Worm (Caenorhabditis elegans) whole organism, young adult: ENCODE data around the gene syd-9.

Source experiments
- F10E7.11 ChIP-seq: sonication (generic microtip); optimal IDR thresholded peaks from 2 replicates; lab custom pipeline; 2017; ENCODE audit warnings: mild to moderate bottlenecking, missing genetic modification characterization, moderate library complexity, missing compliant biosample characterization
- F33H1.4 ChIP-seq: fragments of 200-800 bp; sonication (Bioruptor generic); IDR thresholded peaks from 2 replicates; pipeline ENCODE4 v1.3.6; 2022; ENCODE audit warnings: missing genetic modification reagents, missing genetic modification characterization, missing compliant biosample characterization
- K12H6.12 ChIP-seq: fragments of 200-800 bp; sonication (Bioruptor generic); optimal IDR thresholded peaks from 2 replicates; lab custom pipeline; 2018; ENCODE audit warnings: mild to moderate bottlenecking, missing genetic modification characterization, missing compliant biosample characterization
- Y53F4B.3 ChIP-seq: fragments of 200-800 bp; sonication (Bioruptor generic); IDR thresholded peaks from 2 replicates; pipeline ENCODE4 v1.3.6; 2022; ENCODE audit warnings: missing genetic modification reagents, missing genetic modification characterization, missing compliant biosample characterization
- Y53G8AR.9 ChIP-seq: fragments of 200-800 bp; sonication (Bioruptor generic); conservative IDR thresholded peaks from 2 replicates; pipeline ENCODE4 v1.3.6; 2022; ENCODE audit warnings: missing genetic modification reagents, missing genetic modification characterization, missing compliant biosample characterization
- ZK185.1 ChIP-seq: sonication (generic microtip); optimal IDR thresholded peaks from 2 replicates; lab custom pipeline; 2016; ENCODE audit warnings: mild to moderate bottlenecking, missing genetic modification characterization, missing compliant biosample characterization; ENCODE audit not compliant: poor library complexity, severe bottlenecking
- ama-1 ChIP-seq, 3 experiments: fragments of 150-350 bp in 1 of 3; sonication (generic microtip) in 2 of 3; optimal IDR thresholded peaks; 2 replicates each; lab custom pipeline; 2014 to 2018; ENCODE audit warnings: missing biosample characterization in 2 of 3, missing genetic modification characterization in 2 of 3, missing genetic modification reagents in 2 of 3
- aptf-3 ChIP-seq: fragments of 200-800 bp; sonication (Bioruptor generic); IDR thresholded peaks from 2 replicates; pipeline ENCODE4 v1.3.6; 2022; ENCODE audit warnings: missing genetic modification characterization, missing compliant biosample characterization
- ccch-3 ChIP-seq: fragments of 200-800 bp; sonication (Bioruptor generic); optimal IDR thresholded peaks from 2 replicates; lab custom pipeline; 2018; ENCODE audit warnings: mild to moderate bottlenecking, missing genetic modification characterization, missing compliant biosample characterization
- ceh-100 ChIP-seq: fragments of 200-800 bp; sonication (Bioruptor generic); IDR thresholded peaks from 2 replicates; pipeline ENCODE4 v1.3.6; 2022; ENCODE audit warnings: missing genetic modification reagents, missing genetic modification characterization, missing compliant biosample characterization
- ceh-27 ChIP-seq: fragments of 200-800 bp; sonication (Bioruptor generic); optimal IDR thresholded peaks from 2 replicates; lab custom pipeline; 2018; ENCODE audit warnings: mild to moderate bottlenecking, missing genetic modification characterization, moderate library complexity, missing compliant biosample characterization
- ceh-58 ChIP-seq: fragments of 200-800 bp; sonication (Bioruptor generic); IDR thresholded peaks from 2 replicates; pipeline ENCODE4 v1.3.6; 2022; ENCODE audit warnings: missing genetic modification characterization, missing compliant biosample characterization
- ceh-79 ChIP-seq: sonication (generic microtip); optimal IDR thresholded peaks from 2 replicates; lab custom pipeline; 2017; ENCODE audit warnings: mild to moderate bottlenecking, missing genetic modification characterization, missing compliant biosample characterization
- ceh-91 ChIP-seq: fragments of 200-800 bp; sonication (Bioruptor generic); IDR thresholded peaks from 2 replicates; pipeline ENCODE4 v1.3.6; 2022; ENCODE audit warnings: missing genetic modification reagents, missing genetic modification characterization, missing compliant biosample characterization
- die-1 ChIP-seq: sonication (generic microtip); optimal IDR thresholded peaks from 2 replicates; lab custom pipeline; 2016; ENCODE audit warnings: missing genotype, mild to moderate bottlenecking, missing genetic modification characterization, missing compliant biosample characterization
- egrh-3 ChIP-seq: fragments of 200-800 bp; sonication (Bioruptor generic); IDR thresholded peaks from 2 replicates; pipeline ENCODE4 v1.3.6; 2022; ENCODE audit warnings: missing genetic modification reagents, missing genetic modification characterization, missing compliant biosample characterization
- ekl-4 ChIP-seq: fragments of 200-800 bp; sonication (Bioruptor generic); IDR thresholded peaks from 2 replicates; pipeline ENCODE4 v1.3.6; 2022; ENCODE audit warnings: missing genetic modification reagents, missing genetic modification characterization, missing compliant biosample characterization
- fkh-3 ChIP-seq: sonication (generic microtip); optimal IDR thresholded peaks from 2 replicates; lab custom pipeline; 2016; ENCODE audit warnings: mild to moderate bottlenecking, missing genetic modification characterization, missing compliant biosample characterization
- hlh-26 ChIP-seq: fragments of 200-800 bp; sonication (Bioruptor generic); conservative IDR thresholded peaks from 2 replicates; pipeline ENCODE4 v1.3.6; 2022; ENCODE audit warnings: missing genetic modification reagents, missing genetic modification characterization, missing compliant biosample characterization
- hmg-20 ChIP-seq: fragments of 200-800 bp; sonication (Bioruptor generic); IDR thresholded peaks from 2 replicates; pipeline ENCODE4 v1.3.6; 2022; ENCODE audit warnings: missing genetic modification reagents, missing genetic modification characterization, missing compliant biosample characterization
- lin-40 ChIP-seq: sonication (generic microtip); optimal IDR thresholded peaks from 2 replicates; lab custom pipeline; 2016; ENCODE audit warnings: missing genetic modification characterization, mild to moderate bottlenecking, missing compliant biosample characterization, missing genotype, missing genetic modification reagents
- madf-6 ChIP-seq: fragments of 200-800 bp; sonication (Bioruptor generic); IDR thresholded peaks from 2 replicates; pipeline ENCODE4 v1.3.6; 2022; ENCODE audit warnings: missing genetic modification reagents, missing genetic modification characterization, missing compliant biosample characterization
- nhr-120 ChIP-seq: fragments of 200-800 bp; sonication (Bioruptor generic); IDR thresholded peaks from 2 replicates; pipeline ENCODE4 v1.3.6; 2022; ENCODE audit warnings: missing genetic modification characterization, missing compliant biosample characterization
- nhr-80 ChIP-seq: sonication (generic microtip); optimal IDR thresholded peaks from 2 replicates; lab custom pipeline; 2016; ENCODE audit warnings: missing genetic modification characterization, missing compliant biosample characterization
- nhr-90 ChIP-seq: sonication (generic microtip); optimal IDR thresholded peaks from 2 replicates; lab custom pipeline; 2016; ENCODE audit warnings: missing genotype, mild to moderate bottlenecking, missing genetic modification characterization, missing compliant biosample characterization
- pbrm-1 ChIP-seq: fragments of 200-800 bp; sonication (Bioruptor generic); IDR thresholded peaks from 2 replicates; pipeline ENCODE4 v1.3.6; 2022; ENCODE audit warnings: missing genetic modification reagents, missing genetic modification characterization, missing compliant biosample characterization
- rcor-1 ChIP-seq: fragments of 200-800 bp; sonication (Bioruptor generic); IDR thresholded peaks from 2 replicates; pipeline ENCODE4 v1.3.6; 2022; ENCODE audit warnings: missing genetic modification reagents, missing genetic modification characterization, missing compliant biosample characterization
- rec-8 ChIP-seq, 2 experiments: sonication (generic microtip); optimal IDR thresholded peaks; 2 replicates each; lab custom pipeline; 2016; ENCODE audit warnings: mild to moderate bottlenecking in 2 of 2, missing genetic modification characterization in 2 of 2, missing genetic modification reagents in 2 of 2, missing genotype in 2 of 2, missing biosample characterization in 1 of 2, missing compliant biosample characterization in 1 of 2, moderate library complexity in 1 of 2
- sdz-38 ChIP-seq: sonication (generic microtip); optimal IDR thresholded peaks from 2 replicates; lab custom pipeline; 2016; ENCODE audit warnings: missing genotype, missing genetic modification characterization, missing compliant biosample characterization
- snpc-1.3 ChIP-seq: sonication (generic microtip); optimal IDR thresholded peaks from 2 replicates; lab custom pipeline; 2017; ENCODE audit warnings: missing genetic modification characterization, mild to moderate bottlenecking, missing compliant biosample characterization, antibody characterized with exemption, moderate library complexity, missing genotype, missing genetic modification reagents; ENCODE audit not compliant: insufficient read depth
- snpc-4 ChIP-seq, 5 experiments: fragments of 150-350 bp in 1 of 5; sonication (generic microtip) in 4 of 5; optimal IDR thresholded peaks; 2 replicates each; lab custom pipeline; 2014 to 2018; ENCODE audit warnings: missing genetic modification characterization in 5 of 5, missing biosample characterization in 3 of 5, antibody characterized with exemption in 2 of 5, mild to moderate bottlenecking in 2 of 5, missing compliant biosample characterization in 2 of 5, missing genotype in 2 of 5, moderate library complexity in 2 of 5, missing genetic modification reagents in 1 of 5
- somi-1 ChIP-seq: fragments of 200-800 bp; sonication (Bioruptor generic); optimal IDR thresholded peaks from 2 replicates; lab custom pipeline; 2018; ENCODE audit warnings: mild to moderate bottlenecking, missing genetic modification characterization, missing compliant biosample characterization
- unc-130 ChIP-seq: sonication (generic microtip); optimal IDR thresholded peaks from 2 replicates; lab custom pipeline; 2016; ENCODE audit warnings: missing genetic modification reagents, missing genetic modification characterization, missing compliant biosample characterization
- unc-62 ChIP-seq: fragments of 150-350 bp; optimal IDR thresholded peaks from 2 replicates; lab custom pipeline; 2014; ENCODE audit warnings: missing biosample characterization, missing genetic modification reagents, missing genetic modification characterization
- zfh-2 ChIP-seq: fragments of 200-800 bp; sonication (Bioruptor generic); conservative IDR thresholded peaks from 2 replicates; pipeline ENCODE4 v1.3.6; 2022; ENCODE audit warnings: missing genetic modification reagents, missing genetic modification characterization, missing compliant biosample characterization
- zim-3 ChIP-seq: sonication (generic microtip); optimal IDR thresholded peaks from 2 replicates; lab custom pipeline; 2017; ENCODE audit warnings: mild to moderate bottlenecking, missing genetic modification characterization, moderate library complexity, missing compliant biosample characterization
- ztf-22 ChIP-seq: fragments of 200-800 bp; sonication (Bioruptor generic); optimal IDR thresholded peaks from 2 replicates; lab custom pipeline; 2018; ENCODE audit warnings: mild to moderate bottlenecking, missing genetic modification characterization, moderate library complexity, missing compliant biosample characterization
- ztf-28 ChIP-seq: fragments of 200-800 bp; sonication (Bioruptor generic); IDR thresholded peaks from 2 replicates; pipeline ENCODE4 v1.3.6; 2022; ENCODE audit warnings: missing genetic modification reagents, missing genetic modification characterization, missing compliant biosample characterization
- ztf-3 ChIP-seq: fragments of 200-800 bp; sonication (Bioruptor generic); optimal IDR thresholded peaks from 2 replicates; lab custom pipeline; 2018; ENCODE audit warnings: mild to moderate bottlenecking, missing genetic modification characterization, missing compliant biosample characterization
- ztf-6 ChIP-seq: fragments of 200-800 bp; sonication (Bioruptor generic); IDR thresholded peaks from 2 replicates; pipeline ENCODE4 v1.3.6; 2022; ENCODE audit warnings: missing genetic modification reagents, missing genetic modification characterization, missing compliant biosample characterization

Gene syd-9

DNA sequence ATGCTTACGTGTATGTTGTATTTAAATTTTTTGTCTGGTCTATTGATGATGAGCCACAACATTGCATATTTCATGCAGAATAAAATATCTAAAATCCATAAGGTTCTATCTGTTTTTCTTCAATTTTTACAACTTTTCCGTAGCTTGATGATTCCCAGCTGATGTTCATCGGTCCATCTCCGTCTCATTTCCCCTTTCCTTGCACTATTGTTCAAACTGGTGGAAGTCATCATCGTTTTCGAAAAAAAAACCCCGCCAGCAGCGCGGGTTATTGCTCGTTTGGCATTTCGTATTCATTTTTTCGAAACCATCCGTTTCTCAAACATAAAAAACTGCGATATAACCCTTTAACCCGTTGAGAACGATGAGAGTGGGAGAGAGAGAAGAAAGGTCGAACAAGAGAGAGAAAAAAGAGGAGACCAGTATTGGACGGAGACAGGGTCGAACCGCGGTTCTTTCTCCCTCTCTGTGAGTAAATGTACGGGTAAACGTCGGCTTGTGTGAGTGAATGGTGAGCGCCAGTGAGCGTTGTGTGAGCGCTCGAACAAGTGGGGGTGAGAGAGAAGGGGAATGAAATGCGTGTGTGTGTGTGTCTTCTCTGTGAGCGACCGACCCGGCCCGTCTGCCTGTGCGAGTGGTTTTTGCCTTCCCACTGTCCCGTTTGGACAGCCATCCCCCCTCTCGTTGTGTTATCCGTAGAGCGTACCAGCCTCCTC, 46.9 kb downstream of the syd-9 start (continued):
- TF ChIP-seq nhr-80 (peak; percentile 95), F33H1.4 (GFP tag; lab: Robert Waterston, UW) (no peak), aptf-3 (GFP tag; lab: Robert Waterston, UW) (no peak), ceh-79 (no peak), rec-8 (tag; optimal IDR thresholded peaks at IDR 0.05; lab: Kevin White, UChicago) (no peak), Y53F4B.3 (GFP tag; lab: Robert Waterston, UW) (no peak), ama-1 (optimal IDR thresholded peaks at IDR 0.05; lab: Kevin White, UChicago) (no peak), ama-1 (GFP tag; optimal IDR thresholded peaks at IDR 0.05; lab: Kevin White, UChicago) (no peak), nhr-90 (tag; lab: Kevin White, UChicago) (peak; percentile 58), zim-3 (tag; lab: Kevin White, UChicago) (no peak), pbrm-1 (peak; percentile 76), lin-40 (tag; lab: Kevin White, UChicago) (peak; percentile 90), die-1 (tag; lab: Kevin White, UChicago) (peak; percentile 56), ceh-58 (GFP tag; lab: Robert Waterston, UW) (no peak), snpc-1.3 (tag; lab: Kevin White, UChicago) (no peak), fkh-3 (tag; lab: Kevin White, UChicago) (no peak), somi-1 (GFP tag; lab: Kevin White, UChicago) (peak; percentile 54), ZK185.1 (peak; percentile 71), madf-6 (no peak), sdz-38 (tag; lab: Kevin White, UChicago) (no peak), ceh-100 (no peak), ztf-28 (GFP tag; lab: Robert Waterston, UW) (no peak), ekl-4 (no peak), hmg-20 (GFP tag; lab: Robert Waterston, UW) (peak; percentile 58; the same call in 1 of the 2 replicates), Y53G8AR.9 (GFP tag; lab: Robert Waterston, UW) (0 out of 2 replicates have a peak, but pooled peaks have one; percentile 15), unc-62 (GFP tag; lab: Kevin White, UChicago) (peak; percentile 20), F10E7.11 (no peak), hlh-26 (GFP tag; lab: Robert Waterston, UW) (no peak), ccch-3 (GFP tag; lab: Kevin White, UChicago) (no peak), snpc-4 (GFP tag; optimal IDR thresholded peaks at IDR 0.05; lab: Kevin White, UChicago) (no peak), snpc-4 (tag; optimal IDR thresholded peaks at IDR 0.05; lab: Kevin White, UChicago) (peak in 3 of 4 experiments; percentile 49 to 79 (median 73)), ztf-22 (GFP tag; lab: Kevin White, UChicago) (peak; percentile 56), rcor-1 (GFP tag; lab: Robert Waterston, UW) (peak; percentile 77), egrh-3 (GFP tag; lab: Robert Waterston, UW) (peak; percentile 87), ceh-91 (GFP tag; lab: Robert Waterston, UW) (no peak), K12H6.12 (tag; lab: Kevin White, UChicago) (peak; percentile 96), nhr-120 (GFP tag; lab: Robert Waterston, UW) (no peak), unc-130 (GFP tag; lab: Kevin White, UChicago) (no peak), ztf-6 (GFP tag; lab: Robert Waterston, UW) (peak; percentile 64)

DNA sequence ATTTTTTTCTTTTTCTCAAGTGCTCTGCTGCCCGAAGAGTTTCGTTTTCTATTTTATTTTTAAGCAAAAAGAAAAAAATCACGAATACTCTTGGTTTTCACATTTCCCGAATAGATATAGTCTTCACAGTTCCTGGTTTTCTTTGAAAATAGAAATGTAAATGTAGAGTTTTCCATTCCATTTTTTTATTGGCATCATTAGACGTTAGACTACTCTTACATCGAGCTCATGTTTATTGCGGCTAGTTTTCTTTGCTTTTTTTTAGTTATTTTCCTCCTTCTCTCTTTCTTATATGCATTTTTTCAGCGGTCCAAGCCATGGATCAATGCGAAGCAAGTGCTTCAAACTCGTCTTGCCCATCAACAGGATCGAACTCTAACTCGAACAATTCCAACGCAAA, 47.5 kb downstream of the syd-9 start, which contains the start of gene F46H5.2:
F46H5.2 (plus strand) TSS at position 301 of the 400 bp plus-strand sequence.
- TF ChIP-seq ztf-3 (GFP tag; lab: Kevin White, UChicago), result no peak
- no peak for TF ChIP-seq ceh-27 (GFP tag; lab: Kevin White, UChicago)
- no peak for TF ChIP-seq ztf-22 (GFP tag; lab: Kevin White, UChicago)
- TF ChIP-seq zfh-2 (GFP tag; lab: Robert Waterston, UW), result peak; percentile 1; the same call in 1 of the 2 replicates
